Worm (Caenorhabditis elegans): Measurements from ENCODE around the gene Y45G12B.3.

DNA sequence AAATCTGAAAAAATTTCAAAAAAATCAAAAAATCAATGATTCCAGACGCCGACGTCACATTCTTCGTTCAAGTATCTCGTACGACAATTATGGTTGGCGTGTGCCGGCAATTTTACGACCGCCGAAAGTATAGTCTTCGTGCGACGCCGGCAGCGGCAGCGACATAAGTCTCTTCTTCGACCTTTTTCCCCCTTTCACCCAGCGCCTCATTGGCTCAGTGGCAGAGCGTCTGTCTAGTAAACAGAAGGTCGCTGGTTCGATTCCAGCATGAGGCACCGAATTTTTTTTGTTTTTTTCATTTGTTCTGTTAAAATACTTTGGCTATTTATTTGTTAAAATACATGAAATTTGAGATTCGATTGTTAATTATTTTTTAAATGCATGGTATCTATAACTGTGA lies 22.2 kb downstream of the Y45G12B.3 start:
- peak; percentile 60 for TF ChIP-seq nfya-1 (tag; optimal IDR thresholded peaks at IDR 0.05)
- no peak for TF ChIP-seq ceh-9 (tag; optimal IDR thresholded peaks at IDR 0.05)
- TF ChIP-seq K09A11.1 (tag; optimal IDR thresholded peaks at IDR 0.05; ENCODE audit: insufficient read depth), result peak; percentile 58
- no peak for TF ChIP-seq unc-42 (tag; optimal IDR thresholded peaks at IDR 0.05)
- TF ChIP-seq hlh-6 (tag; optimal IDR thresholded peaks at IDR 0.05), result peak; percentile 45
- TF ChIP-seq lin-11 (tag; optimal IDR thresholded peaks at IDR 0.05), result peak; percentile 27
- no peak for TF ChIP-seq ama-1 (optimal IDR thresholded peaks at IDR 0.05)
- no peak for TF ChIP-seq hlh-30 (tag; optimal IDR thresholded peaks at IDR 0.05; ENCODE audit: insufficient read depth)
- peak; percentile 3 for TF ChIP-seq sox-4 (tag; optimal IDR thresholded peaks at IDR 0.05)
- no peak for TF ChIP-seq pha-4 (tag; optimal IDR thresholded peaks at IDR 0.05)
- TF ChIP-seq pax-1 (tag; optimal IDR thresholded peaks at IDR 0.05), result no peak
- no peak for TF ChIP-seq hlh-8 (tag; optimal IDR thresholded peaks at IDR 0.05)
- TF ChIP-seq eyg-1 (tag; optimal IDR thresholded peaks at IDR 0.05), result no peak
